Worm (Caenorhabditis elegans) whole organism, mixed stage, embryonic: ENCODE data around the gene rnh-2.

Experiments used
- M03D4.4 ChIP-seq: sonication (generic microtip); optimal IDR thresholded peaks from 2 replicates; lab custom pipeline; 2017; ENCODE audit warnings: mild to moderate bottlenecking, missing genetic modification characterization, missing compliant biosample characterization
- bed-3 ChIP-seq: fragments of 200-800 bp; sonication (Bioruptor generic); optimal IDR thresholded peaks from 3 replicates; lab custom pipeline; 2018; ENCODE audit warnings: mild to moderate bottlenecking, missing genetic modification characterization, moderate library complexity, missing compliant biosample characterization
- blmp-1 ChIP-seq: fragments of 150-350 bp; optimal IDR thresholded peaks from 2 replicates; lab custom pipeline; 2014; ENCODE audit warnings: missing biosample characterization, missing genetic modification characterization
- ceh-39 ChIP-seq: fragments of 150-350 bp; optimal IDR thresholded peaks from 2 replicates; lab custom pipeline; 2014; ENCODE audit warnings: missing biosample characterization, missing genetic modification characterization
- ceh-43 ChIP-seq: fragments of 200-800 bp; sonication (Bioruptor generic); optimal IDR thresholded peaks from 2 replicates; lab custom pipeline; 2018; ENCODE audit warnings: mild to moderate bottlenecking, missing genetic modification characterization, moderate library complexity, missing compliant biosample characterization
- ceh-83 ChIP-seq: fragments of 200-800 bp; sonication (Bioruptor generic); optimal IDR thresholded peaks from 2 replicates; lab custom pipeline; 2018; ENCODE audit warnings: mild to moderate bottlenecking, missing genetic modification characterization, missing compliant biosample characterization
- ces-1 ChIP-seq: fragments of 150-350 bp; optimal IDR thresholded peaks from 2 replicates; lab custom pipeline; 2014; ENCODE audit warnings: missing biosample characterization, missing genetic modification reagents, missing genetic modification characterization
- cnd-1 ChIP-seq: fragments of 200-800 bp; sonication (Bioruptor generic); optimal IDR thresholded peaks from 2 replicates; lab custom pipeline; 2018; ENCODE audit warnings: mild to moderate bottlenecking, missing genetic modification characterization, missing compliant biosample characterization
- drap-1 ChIP-seq: fragments of 200-800 bp; sonication (Bioruptor generic); optimal IDR thresholded peaks from 3 replicates; lab custom pipeline; 2018; ENCODE audit warnings: mild to moderate bottlenecking, missing genetic modification characterization, missing compliant biosample characterization
- elt-1 ChIP-seq: sonication (generic microtip); optimal IDR thresholded peaks from 2 replicates; lab custom pipeline; 2017; ENCODE audit warnings: missing genetic modification characterization, mild to moderate bottlenecking, missing compliant biosample characterization, antibody characterized with exemption, moderate library complexity, borderline replicate concordance; ENCODE audit not compliant: insufficient read depth
- elt-3 ChIP-seq: fragments of 150-350 bp; optimal IDR thresholded peaks from 2 replicates; lab custom pipeline; 2014; ENCODE audit warnings: missing biosample characterization, missing genetic modification characterization
- flh-1 ChIP-seq: fragments of 200-800 bp; sonication (Bioruptor generic); optimal IDR thresholded peaks from 2 replicates; lab custom pipeline; 2018; ENCODE audit warnings: mild to moderate bottlenecking, missing genetic modification characterization, moderate library complexity, missing compliant biosample characterization
- ham-2 ChIP-seq: fragments of 200-800 bp; sonication (Bioruptor generic); optimal IDR thresholded peaks from 2 replicates; lab custom pipeline; 2018; ENCODE audit warnings: mild to moderate bottlenecking, missing genetic modification characterization, missing compliant biosample characterization
- hlh-1 ChIP-seq: fragments of 150-350 bp; optimal IDR thresholded peaks from 2 replicates; lab custom pipeline; 2014; ENCODE audit warnings: missing biosample characterization, missing genetic modification reagents, missing genetic modification characterization
- lin-13 ChIP-seq: fragments of 150-350 bp; optimal IDR thresholded peaks from 2 replicates; lab custom pipeline; 2014; ENCODE audit warnings: missing biosample characterization, missing genetic modification characterization
- lin-32 ChIP-seq: fragments of 200-800 bp; sonication (Bioruptor generic); optimal IDR thresholded peaks from 2 replicates; lab custom pipeline; 2018; ENCODE audit warnings: mild to moderate bottlenecking, missing genetic modification characterization, missing compliant biosample characterization
- lsy-2 ChIP-seq: fragments of 150-350 bp; optimal IDR thresholded peaks from 2 replicates; lab custom pipeline; 2014; ENCODE audit warnings: missing biosample characterization, missing genetic modification characterization
- mab-5 ChIP-seq: fragments of 150-350 bp; optimal IDR thresholded peaks from 2 replicates; lab custom pipeline; 2014; ENCODE audit warnings: missing biosample characterization, missing genetic modification characterization
- mep-1 ChIP-seq: fragments of 150-350 bp; optimal IDR thresholded peaks from 2 replicates; lab custom pipeline; 2017; ENCODE audit warnings: missing biosample characterization, missing genetic modification reagents, missing genetic modification characterization, inconsistent platforms
- mls-2 ChIP-seq: sonication (generic microtip); optimal IDR thresholded peaks from 2 replicates; lab custom pipeline; 2016; ENCODE audit warnings: mild to moderate bottlenecking, missing genetic modification characterization, moderate library complexity, missing compliant biosample characterization
- nhr-12 ChIP-seq: fragments of 150-350 bp; optimal IDR thresholded peaks from 2 replicates; lab custom pipeline; 2014; ENCODE audit warnings: missing biosample characterization, missing genetic modification characterization
- nhr-2 ChIP-seq: fragments of 150-350 bp; optimal IDR thresholded peaks from 2 replicates; lab custom pipeline; 2014; ENCODE audit warnings: missing biosample characterization, missing genetic modification characterization
- nhr-237 ChIP-seq: fragments of 150-350 bp; optimal IDR thresholded peaks from 2 replicates; lab custom pipeline; 2014; ENCODE audit warnings: missing biosample characterization, missing genetic modification characterization
- nhr-28 ChIP-seq: fragments of 150-350 bp; optimal IDR thresholded peaks from 2 replicates; lab custom pipeline; 2014; ENCODE audit warnings: missing biosample characterization, missing genetic modification characterization
- nhr-76 ChIP-seq: sonication (generic microtip); optimal IDR thresholded peaks from 2 replicates; lab custom pipeline; 2017; ENCODE audit warnings: missing biosample characterization, missing genetic modification characterization
- pha-4 ChIP-seq: fragments of 150-350 bp; optimal IDR thresholded peaks from 2 replicates; lab custom pipeline; 2018; ENCODE audit warnings: missing biosample characterization, missing genetic modification reagents, missing genetic modification characterization
- sem-2 ChIP-seq: fragments of 200-800 bp; sonication (Bioruptor generic); optimal IDR thresholded peaks from 2 replicates; lab custom pipeline; 2018; ENCODE audit warnings: mild to moderate bottlenecking, missing genetic modification characterization, missing compliant biosample characterization
- snpc-4 ChIP-seq: fragments of 150-350 bp; optimal IDR thresholded peaks from 2 replicates; lab custom pipeline; 2014; ENCODE audit warnings: missing biosample characterization, missing genetic modification characterization
- sptf-1 ChIP-seq: sonication (generic microtip); optimal IDR thresholded peaks from 2 replicates; lab custom pipeline; 2017; ENCODE audit warnings: mild to moderate bottlenecking, missing genetic modification characterization, moderate library complexity, missing compliant biosample characterization
- tbx-8 ChIP-seq: fragments of 200-800 bp; sonication (Bioruptor generic); optimal IDR thresholded peaks from 2 replicates; lab custom pipeline; 2018; ENCODE audit warnings: mild to moderate bottlenecking, missing genetic modification characterization, moderate library complexity, missing compliant biosample characterization
- unc-120 ChIP-seq: sonication (generic microtip); optimal IDR thresholded peaks from 2 replicates; lab custom pipeline; 2017; ENCODE audit warnings: missing genetic modification characterization, missing compliant biosample characterization; ENCODE audit not compliant: poor library complexity, severe bottlenecking
- unc-39 ChIP-seq: fragments of 150-350 bp; optimal IDR thresholded peaks from 2 replicates; lab custom pipeline; 2014; ENCODE audit warnings: missing biosample characterization, missing genetic modification characterization
- unc-62 ChIP-seq: fragments of 150-350 bp; optimal IDR thresholded peaks from 2 replicates; lab custom pipeline; 2014; ENCODE audit warnings: missing biosample characterization, missing genetic modification reagents, missing genetic modification characterization
- zip-8 ChIP-seq: fragments of 150-350 bp; optimal IDR thresholded peaks from 2 replicates; lab custom pipeline; 2014; ENCODE audit warnings: missing biosample characterization, missing genetic modification characterization
- ztf-11 ChIP-seq: fragments of 150-350 bp; optimal IDR thresholded peaks from 2 replicates; lab custom pipeline; 2014; ENCODE audit warnings: missing biosample characterization, missing genetic modification characterization

Gene rnh-2

DNA sequence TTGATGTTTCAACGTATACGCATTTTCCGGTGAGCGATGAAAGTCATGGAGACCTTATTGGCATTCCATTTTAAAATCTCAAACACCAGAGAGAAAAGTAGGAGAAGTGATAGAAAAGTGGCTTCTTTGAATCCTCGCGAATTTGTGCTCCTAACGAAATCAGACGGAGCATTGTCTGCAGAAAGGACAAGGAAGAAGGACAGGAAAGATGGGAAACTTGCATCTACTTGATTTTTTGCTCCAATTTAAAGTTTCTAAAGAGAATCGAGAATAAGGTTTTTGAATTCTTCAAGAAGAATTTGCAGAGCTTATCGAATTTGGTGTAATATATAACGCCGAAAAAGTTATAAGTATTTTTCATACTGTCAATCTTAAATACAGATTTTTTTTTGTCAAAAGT is 34.1 kb downstream of the rnh-2 start:
- TF ChIP-seq drap-1 (GFP tag; lab: Kevin White, UChicago) (no peak), ces-1 (GFP tag; lab: Kevin White, UChicago) (peak; percentile 73), unc-39 (tag; lab: Kevin White, UChicago) (no peak), bed-3 (GFP tag; lab: Kevin White, UChicago) (no peak)

DNA sequence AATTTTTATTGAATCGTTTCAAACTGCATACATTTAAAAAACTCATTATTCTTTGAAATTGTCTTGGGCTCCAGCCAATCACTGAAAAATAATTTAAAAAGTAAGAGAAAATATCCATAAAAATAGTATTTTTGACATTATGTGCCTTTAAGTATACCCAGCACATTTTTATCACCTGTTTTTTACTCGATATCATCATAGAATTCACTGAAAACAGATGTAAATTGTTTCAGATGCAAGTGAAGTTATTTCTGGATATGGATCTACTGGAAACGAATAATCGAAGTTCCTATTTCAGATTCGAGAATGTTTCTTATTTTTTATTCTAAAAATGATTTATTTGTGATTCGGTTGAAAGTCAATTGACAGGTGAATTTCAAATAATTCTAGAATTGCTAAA is 37.6 kb downstream of the rnh-2 start:
- TF ChIP-seq lsy-2 (tag; lab: Kevin White, UChicago): no peak
- TF ChIP-seq pha-4 (tag; lab: Kevin White, UChicago): no peak
- TF ChIP-seq snpc-4: no peak
- no peak for TF ChIP-seq mep-1
- TF ChIP-seq ztf-11 (tag; lab: Kevin White, UChicago): no peak
- no peak for TF ChIP-seq ceh-83 (GFP tag; lab: Kevin White, UChicago)
- no peak for TF ChIP-seq nhr-2
- no peak for TF ChIP-seq cnd-1 (tag; lab: Kevin White, UChicago)
- no peak for TF ChIP-seq tbx-8 (GFP tag; lab: Kevin White, UChicago)
- TF ChIP-seq elt-3 (tag; lab: Kevin White, UChicago): no peak
- TF ChIP-seq bed-3 (GFP tag; lab: Kevin White, UChicago): no peak
- no peak for TF ChIP-seq mls-2 (tag; lab: Kevin White, UChicago)
- TF ChIP-seq nhr-12 (tag; lab: Kevin White, UChicago): no peak
- no peak for TF ChIP-seq zip-8 (tag; lab: Kevin White, UChicago)

- TF ChIP-seq mep-1: no peak
- TF ChIP-seq snpc-4: no peak
- TF ChIP-seq M03D4.4 (tag; lab: Kevin White, UChicago): no peak
- TF ChIP-seq blmp-1 (tag; lab: Kevin White, UChicago): no peak
- no peak for TF ChIP-seq nhr-76 (tag; lab: Kevin White, UChicago)
- no peak for TF ChIP-seq sem-2 (GFP tag; lab: Kevin White, UChicago)
- TF ChIP-seq nhr-2: no peak
- no peak for TF ChIP-seq mab-5 (tag; lab: Kevin White, UChicago)
- TF ChIP-seq lin-13 (tag; lab: Kevin White, UChicago): no peak
- no peak for TF ChIP-seq zip-8 (tag; lab: Kevin White, UChicago)
- TF ChIP-seq hlh-1: no peak
Measured at ce11 chrII:8556166-8556565, 39.2 kb downstream of the rnh-2 start, which contains the start of gene glb-27. TSS of gene glb-27 (minus strand) at chrII:8556266.

- no peak for TF ChIP-seq mab-5 (tag; lab: Kevin White, UChicago)
- no peak for TF ChIP-seq ceh-43
- TF ChIP-seq ces-1 (GFP tag; lab: Kevin White, UChicago): peak; percentile 96
Measured at ce11 chrII:8559188-8559587, 42.2 kb downstream of the rnh-2 start.

- TF ChIP-seq elt-3 (tag; lab: Kevin White, UChicago) (peak; percentile 87), lsy-2 (tag; lab: Kevin White, UChicago) (peak; percentile 93), blmp-1 (tag; lab: Kevin White, UChicago) (no peak), ztf-11 (tag; lab: Kevin White, UChicago) (peak; percentile 72), bed-3 (GFP tag; lab: Kevin White, UChicago) (peak; percentile 46), cnd-1 (tag; lab: Kevin White, UChicago) (peak; percentile 88), zip-8 (tag; lab: Kevin White, UChicago) (peak; percentile 61), tbx-8 (GFP tag; lab: Kevin White, UChicago) (peak; percentile 30), snpc-4 (no peak), M03D4.4 (tag; lab: Kevin White, UChicago) (peak; percentile 82), hlh-1 (peak; percentile 91), ceh-39 (peak; percentile 99), ces-1 (GFP tag; lab: Kevin White, UChicago) (peak; percentile 72), sptf-1 (peak; percentile 91), mep-1 (peak; percentile 100), ceh-43 (peak; percentile 64), unc-39 (tag; lab: Kevin White, UChicago) (peak; percentile 59), unc-120 (tag; lab: Kevin White, UChicago) (peak; percentile 95), nhr-28 (tag; lab: Kevin White, UChicago) (peak; percentile 48), drap-1 (GFP tag; lab: Kevin White, UChicago) (peak; percentile 92), nhr-12 (tag; lab: Kevin White, UChicago) (peak; percentile 73), mls-2 (tag; lab: Kevin White, UChicago) (peak; percentile 81), unc-62 (peak; percentile 85), ham-2 (GFP tag; lab: Kevin White, UChicago) (peak; percentile 69), flh-1 (GFP tag; lab: Kevin White, UChicago) (no peak), lin-32 (GFP tag; lab: Kevin White, UChicago) (peak; percentile 59), elt-1 (peak; percentile 6), nhr-237 (tag; lab: Kevin White, UChicago) (peak; percentile 98), nhr-76 (tag; lab: Kevin White, UChicago) (peak; percentile 34), lin-13 (tag; lab: Kevin White, UChicago) (peak; percentile 99), nhr-2 (peak; percentile 82), pha-4 (tag; lab: Kevin White, UChicago) (peak; percentile 100), mab-5 (tag; lab: Kevin White, UChicago) (peak; percentile 33), sem-2 (GFP tag; lab: Kevin White, UChicago) (peak; percentile 21), ceh-83 (GFP tag; lab: Kevin White, UChicago) (peak; percentile 78)
Measured at ce11 chrII:8561227-8561626, 44.3 kb downstream of the rnh-2 start, which contains the start of gene iff-2. TSS of gene iff-2 (minus strand) at chrII:8561367.
